Worm (Caenorhabditis elegans): Measurements from ENCODE around the gene polq-1.

Gene polq-1

ce11 chrIII:5810012-5810411, 7.1 kb upstream of the polq-1 start:
- TF ChIP-seq him-1 (tag; optimal IDR thresholded peaks at IDR 0.05) = no peak
- TF ChIP-seq dao-5 (tag; optimal IDR thresholded peaks at IDR 0.05) = no peak
- no peak for TF ChIP-seq W03F9.2 (tag; optimal IDR thresholded peaks at IDR 0.05)

ce11 chrIII:5806720-5807119, 3.8 kb upstream of the polq-1 start, which contains the start of gene R12B2.2:
TSS of gene R12B2.2 (plus strand) at chrIII:5807020.
- no peak for TF ChIP-seq dao-5 (tag; optimal IDR thresholded peaks at IDR 0.05)
- TF ChIP-seq him-1 (tag; optimal IDR thresholded peaks at IDR 0.05) = no peak
- TF ChIP-seq W03F9.2 (tag; optimal IDR thresholded peaks at IDR 0.05) = no peak

ce11 chrIII:5805273-5805672, 2.3 kb upstream of the polq-1 start, which contains the start of gene R12B2.3:
TSS of gene R12B2.3 (plus strand) at chrIII:5805573.
- TF ChIP-seq him-1 (tag; optimal IDR thresholded peaks at IDR 0.05) = no peak
- TF ChIP-seq dao-5 (tag; optimal IDR thresholded peaks at IDR 0.05) = no peak
- no peak for TF ChIP-seq W03F9.2 (tag; optimal IDR thresholded peaks at IDR 0.05)

ce11 chrIII:5798747-5799146, 4.2 kb downstream of the polq-1 start, which contains the start of gene ceh-10:
TSS of gene ceh-10 (plus strand) at chrIII:5799047.
- no peak for TF ChIP-seq dao-5 (tag; optimal IDR thresholded peaks at IDR 0.05)
- TF ChIP-seq him-1 (tag; optimal IDR thresholded peaks at IDR 0.05) = no peak
- TF ChIP-seq W03F9.2 (tag; optimal IDR thresholded peaks at IDR 0.05) = no peak

ce11 chrIII:5794982-5795381, 8.0 kb downstream of the polq-1 start:
- TF ChIP-seq W03F9.2 (tag; optimal IDR thresholded peaks at IDR 0.05) (no peak), him-1 (tag; optimal IDR thresholded peaks at IDR 0.05) (no peak), dao-5 (tag; optimal IDR thresholded peaks at IDR 0.05) (no peak)

ce11 chrIII:5790550-5790949, 12.4 kb downstream of the polq-1 start, which contains the start of gene rev-3:
TSS of gene rev-3 (minus strand) at chrIII:5790650.
- TF ChIP-seq dao-5 (tag; optimal IDR thresholded peaks at IDR 0.05) = no peak
- no peak for TF ChIP-seq him-1 (tag; optimal IDR thresholded peaks at IDR 0.05)
- TF ChIP-seq W03F9.2 (tag; optimal IDR thresholded peaks at IDR 0.05) = no peak

ce11 chrIII:5785273-5785929, 17.6 kb downstream of the polq-1 start, which contains the start of gene Y37B11A.3:
TSS of gene Y37B11A.3 (minus strand) at chrIII:5785323.
- TF ChIP-seq dao-5 (tag; optimal IDR thresholded peaks at IDR 0.05) (no peak), W03F9.2 (tag; optimal IDR thresholded peaks at IDR 0.05) (peak; percentile 3), him-1 (tag; optimal IDR thresholded peaks at IDR 0.05) (peak; percentile 15)

ce11 chrIII:5782080-5782479, 20.9 kb downstream of the polq-1 start:
- TF ChIP-seq W03F9.2 (tag; optimal IDR thresholded peaks at IDR 0.05) (no peak), dao-5 (tag; optimal IDR thresholded peaks at IDR 0.05) (no peak), him-1 (tag; optimal IDR thresholded peaks at IDR 0.05) (no peak)

- no peak for TF ChIP-seq dao-5 (tag; optimal IDR thresholded peaks at IDR 0.05)
- TF ChIP-seq him-1 (tag; optimal IDR thresholded peaks at IDR 0.05) = no peak
- no peak for TF ChIP-seq W03F9.2 (tag; optimal IDR thresholded peaks at IDR 0.05)
Observed at ce11 chrIII:5769726-5770235, 33.2 kb downstream of the polq-1 start, which contains the start of gene cutl-23. TSS of gene cutl-23 (plus strand) at chrIII:5770185.

ce11 chrIII:5763988-5764387, 39.0 kb downstream of the polq-1 start:
- TF ChIP-seq him-1 (tag; optimal IDR thresholded peaks at IDR 0.05) (no peak), dao-5 (tag; optimal IDR thresholded peaks at IDR 0.05) (no peak), W03F9.2 (tag; optimal IDR thresholded peaks at IDR 0.05) (no peak)

- no peak for TF ChIP-seq W03F9.2 (tag; optimal IDR thresholded peaks at IDR 0.05)
- no peak for TF ChIP-seq dao-5 (tag; optimal IDR thresholded peaks at IDR 0.05)
- TF ChIP-seq him-1 (tag; optimal IDR thresholded peaks at IDR 0.05) = no peak
Observed at ce11 chrIII:5761886-5762285, 41.1 kb downstream of the polq-1 start.

- TF ChIP-seq W03F9.2 (tag; optimal IDR thresholded peaks at IDR 0.05) (no peak), him-1 (tag; optimal IDR thresholded peaks at IDR 0.05) (no peak), dao-5 (tag; optimal IDR thresholded peaks at IDR 0.05) (no peak)
Observed at ce11 chrIII:5760721-5761120, 42.2 kb downstream of the polq-1 start.

ce11 chrIII:5758519-5759099, 44.4 kb downstream of the polq-1 start:
- TF ChIP-seq him-1 (tag; optimal IDR thresholded peaks at IDR 0.05) (peak; percentile 64), dao-5 (tag; optimal IDR thresholded peaks at IDR 0.05) (no peak), W03F9.2 (tag; optimal IDR thresholded peaks at IDR 0.05) (peak; percentile 5)

- TF ChIP-seq W03F9.2 (tag; optimal IDR thresholded peaks at IDR 0.05) (no peak), him-1 (tag; optimal IDR thresholded peaks at IDR 0.05) (no peak), dao-5 (tag; optimal IDR thresholded peaks at IDR 0.05) (no peak)
Observed at ce11 chrIII:5757492-5758045, 45.4 kb downstream of the polq-1 start.
